Fruit fly (Drosophila melanogaster): Measurements from ENCODE around the gene CG31883.

- TF ChIP-seq CG4496 (GFP tag; IDR thresholded peaks at IDR 0.05) = no peak
- TF ChIP-seq CG9948 (tag; optimal IDR thresholded peaks at IDR 0.05) = no peak
- no peak for TF ChIP-seq gl (tag; optimal IDR thresholded peaks at IDR 0.05)
- TF ChIP-seq Snoo (tag; optimal IDR thresholded peaks at IDR 0.05) = no peak
- TF ChIP-seq CG12605 (GFP tag; IDR thresholded peaks at IDR 0.05) = no peak
- no peak for TF ChIP-seq rn (GFP tag; IDR thresholded peaks at IDR 0.05)
Observed at dm6 chr2L:9524915-9525314, 3.4 kb upstream of the CG31883 start.
